Worm (Caenorhabditis elegans) whole organism, L2 larva: ENCODE results near the gene R03H10.11.

Experiments used
- F13H6.1 ChIP-seq: sonication (generic microtip); optimal IDR thresholded peaks from 2 replicates; lab custom pipeline; 2016; ENCODE audit warnings: missing genetic modification characterization, missing compliant biosample characterization
- ama-1 ChIP-seq: fragments of 150-350 bp; optimal IDR thresholded peaks from 2 replicates; lab custom pipeline; 2018; ENCODE audit warnings: inconsistent platforms
- ceh-16 ChIP-seq: fragments of 150-350 bp; optimal IDR thresholded peaks from 2 replicates; lab custom pipeline; 2014; ENCODE audit warnings: missing biosample characterization, missing genetic modification characterization
- lin-13 ChIP-seq: fragments of 150-350 bp; optimal IDR thresholded peaks from 2 replicates; lab custom pipeline; 2014; ENCODE audit warnings: missing biosample characterization, missing genetic modification reagents, missing genetic modification characterization
- mdl-1 ChIP-seq, 2 experiments: fragments of 150-350 bp in 1 of 2; sonication (generic microtip) in 1 of 2; optimal IDR thresholded peaks; 2 replicates each; lab custom pipeline; 2017; ENCODE audit warnings: missing biosample characterization in 2 of 2, missing genetic modification characterization in 2 of 2
- nhr-11 ChIP-seq: fragments of 150-350 bp; optimal IDR thresholded peaks from 2 replicates; lab custom pipeline; 2014; ENCODE audit warnings: missing biosample characterization, missing genetic modification characterization
- unc-39 ChIP-seq: fragments of 150-350 bp; optimal IDR thresholded peaks from 2 replicates; lab custom pipeline; 2014; ENCODE audit warnings: missing biosample characterization, missing genetic modification characterization
- ztf-11 ChIP-seq: sonication (generic microtip); optimal IDR thresholded peaks from 2 replicates; lab custom pipeline; 2017; ENCODE audit warnings: missing biosample characterization, missing genetic modification characterization

DNA sequence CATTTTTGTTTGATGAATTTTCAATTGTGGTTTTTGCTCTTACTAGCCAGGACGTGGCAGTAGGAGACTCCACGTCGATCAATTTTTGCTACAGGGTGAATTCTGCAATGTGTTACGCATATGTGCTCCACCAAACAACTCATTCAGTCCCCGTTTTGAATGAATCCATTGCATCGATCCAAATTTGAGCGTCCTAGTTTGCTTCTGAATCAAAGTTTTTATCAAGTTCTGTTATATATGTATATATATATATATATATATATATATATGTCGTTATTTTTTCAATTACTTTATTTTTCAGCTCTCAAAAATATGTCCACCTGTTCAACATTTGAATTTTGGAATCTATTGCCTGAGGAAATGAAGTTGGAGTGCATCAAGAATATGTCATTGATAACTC lies 28.6 kb downstream of the R03H10.11 start, which contains the start of gene F31D5.7:
- TF ChIP-seq ztf-11 (tag; lab: Kevin White, UChicago) = no peak
- TF ChIP-seq ama-1 = no peak
- no peak for TF ChIP-seq mdl-1 (tag; optimal IDR thresholded peaks at IDR 0.05; lab: Kevin White, UChicago)
- TF ChIP-seq unc-39 (tag; lab: Kevin White, UChicago) = no peak
- no peak for TF ChIP-seq ceh-16 (tag; lab: Kevin White, UChicago)
- TF ChIP-seq F13H6.1 (tag; lab: Kevin White, UChicago) = no peak
- no peak for TF ChIP-seq lin-13
- no peak for TF ChIP-seq nhr-11 (tag; lab: Kevin White, UChicago)
